Fruit fly (Drosophila melanogaster) whole organism, wandering third instar larva: ENCODE results near the gene CG43136.

ENCODE experiments used
- N ChIP-seq: fragments of >200 bp; optimal IDR thresholded peaks from 2 replicates; lab custom pipeline; 2018; ENCODE audit warnings: missing biosample characterization, missing external identifiers, missing genetic modification characterization
- dl ChIP-seq, 2 experiments: fragments of 175-275, 200-275 bp in 1 of 2; fragments of 200-275 bp in 1 of 2; sonication (Bioruptor generic); optimal IDR thresholded peaks; lab custom pipeline; 2018; ENCODE audit warnings: mild to moderate bottlenecking in 2 of 2, missing biosample characterization in 2 of 2, missing genetic modification characterization in 2 of 2, moderate library complexity in 2 of 2; ENCODE audit not compliant: partially characterized antibody in 2 of 2, insufficient read depth in 1 of 2
- dsf ChIP-seq: sonication (Bioruptor generic); optimal IDR thresholded peaks from 2 replicates; lab custom pipeline; 2016; ENCODE audit warnings: missing biosample characterization, missing genetic modification characterization, borderline replicate concordance
- fru ChIP-seq: fragments of 200-800 bp; sonication (Bioruptor generic); optimal IDR thresholded peaks from 3 replicates; lab custom pipeline; 2016; ENCODE audit warnings: missing biosample characterization, mild to moderate bottlenecking, missing genetic modification characterization
- h ChIP-seq: fragments of 200-800 bp; sonication (Bioruptor generic); optimal IDR thresholded peaks from 3 replicates; lab custom pipeline; 2016; ENCODE audit warnings: missing biosample characterization, mild to moderate bottlenecking, missing genetic modification characterization
- woc ChIP-seq: sonication (Bioruptor generic); optimal IDR thresholded peaks from 2 replicates; lab custom pipeline; 2016; ENCODE audit warnings: missing biosample characterization, mild to moderate bottlenecking, missing genetic modification characterization

dm6 chrX:5884887-5885286, 31.3 kb downstream of the CG43136 start:
- TF ChIP-seq woc (GFP tag; lab: Kevin White, UChicago): no peak
- TF ChIP-seq N (GFP tag; lab: Kevin White, UChicago): no peak
- TF ChIP-seq dsf (GFP tag; lab: Kevin White, UChicago): no peak
- no peak for TF ChIP-seq dl (GFP tag; optimal IDR thresholded peaks at IDR 0.05; lab: Kevin White, UChicago; ENCODE audit: insufficient read depth in 1 of 2, partially characterized antibody in 2 of 2)
- no peak for TF ChIP-seq h
- no peak for TF ChIP-seq fru (GFP tag; lab: Kevin White, UChicago)
